Fruit fly (Drosophila melanogaster): ENCODE data around the gene CG13712.

CG13712 gene

DNA sequence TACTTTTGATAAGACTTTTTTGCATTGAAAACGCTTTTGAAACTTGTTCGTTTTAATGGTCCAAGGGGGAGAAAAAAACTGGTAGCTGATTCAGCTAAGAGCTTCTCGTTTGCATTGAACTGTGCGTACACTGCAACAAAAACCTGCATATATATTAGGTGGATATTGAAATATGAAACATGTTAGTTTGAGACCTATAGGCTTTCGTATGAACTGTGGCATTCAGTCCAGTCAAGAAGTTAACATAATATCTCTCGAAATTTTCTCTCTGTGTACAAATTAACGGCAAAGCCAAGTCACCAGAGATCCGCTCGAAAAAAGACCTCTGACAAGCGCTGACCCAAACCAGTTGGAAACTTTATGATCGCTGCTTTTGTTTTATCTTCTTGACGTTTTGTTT, 11.7 kb downstream of the CG13712 start (continued):
- TF ChIP-seq CkIIα-i1 (GFP tag; IDR thresholded peaks at IDR 0.05) (0 out of 2 replicates have a peak, but pooled peaks have one; percentile 48), Jarid2 (GFP tag; optimal IDR thresholded peaks at IDR 0.05) (peak; percentile 29)

DNA sequence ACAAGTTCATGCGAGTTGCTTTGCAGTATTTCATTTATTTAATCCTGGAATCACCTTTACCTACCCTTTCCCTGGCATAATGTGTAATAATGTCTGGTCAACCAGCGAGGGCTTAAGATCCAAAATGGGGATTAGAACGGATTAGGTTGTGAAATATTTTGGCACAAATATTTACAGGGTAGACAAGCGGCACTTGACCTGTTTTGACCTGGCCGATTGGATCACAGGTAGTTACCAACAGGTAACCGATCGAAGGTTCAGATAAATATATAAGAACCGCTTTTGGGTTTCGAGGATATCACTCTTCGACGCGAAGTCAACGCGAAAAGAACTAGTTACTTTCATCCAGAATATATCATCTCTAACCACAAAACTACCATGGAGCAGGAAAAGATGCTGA, 12.4 kb downstream of the CG13712 start, which contains the start of gene CG13713:
CG13713 (plus strand) TSS at position 301 of the 400 bp plus-strand sequence.
- TF ChIP-seq CG33557 (GFP tag; optimal IDR thresholded peaks at IDR 0.05) (no peak), CG17359 (tag; optimal IDR thresholded peaks at IDR 0.05) (no peak), CG2129 (GFP tag; IDR thresholded peaks at IDR 0.05; ENCODE audit: partially characterized antibody) (no peak), sens (GFP tag) (peak; percentile 63), CG15479 (GFP tag; optimal IDR thresholded peaks at IDR 0.05) (peak; percentile 40), CG4854 (GFP tag; optimal IDR thresholded peaks at IDR 0.05) (no peak), p53 (GFP tag; optimal IDR thresholded peaks at IDR 0.05) (no peak)

DNA sequence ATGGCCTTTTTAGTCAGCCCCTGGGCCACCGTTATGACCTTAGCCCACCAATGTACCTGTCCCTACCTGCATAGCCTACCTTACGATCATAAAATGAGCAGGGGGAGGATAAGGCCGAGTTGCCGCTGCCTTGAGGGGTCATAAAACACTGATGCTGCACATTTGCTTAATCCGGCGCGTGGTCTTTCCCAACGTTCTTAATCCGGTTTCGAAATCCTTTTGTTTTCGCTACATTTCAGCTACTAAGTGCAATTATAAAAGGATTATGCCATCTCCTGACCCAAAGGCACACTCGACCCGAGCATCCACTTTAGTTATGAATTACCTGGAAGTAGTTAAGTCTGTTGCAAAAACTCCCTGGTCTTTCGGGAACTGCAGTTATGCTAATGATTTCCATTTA, 13.3 kb downstream of the CG13712 start:
- TF ChIP-seq CG15479 (GFP tag; optimal IDR thresholded peaks at IDR 0.05), result peak; percentile 96
- peak; percentile 95 for TF ChIP-seq zen (tag; optimal IDR thresholded peaks at IDR 0.05)
- no peak for TF ChIP-seq CG9932 (GFP tag; IDR thresholded peaks at IDR 0.05)
- TF ChIP-seq tll (GFP tag; optimal IDR thresholded peaks at IDR 0.05), result peak in 1 of 2 experiments; percentile 92
- peak; percentile 98 for TF ChIP-seq cad (GFP tag; optimal IDR thresholded peaks at IDR 0.05)
- peak; percentile 21 for TF ChIP-seq twi (tag; optimal IDR thresholded peaks at IDR 0.05)
- TF ChIP-seq kah (GFP tag; optimal IDR thresholded peaks at IDR 0.05), result no peak
- 0 out of 3 replicates have a peak, but pooled peaks have one; percentile 6 for TF ChIP-seq CG11456 (GFP tag; IDR thresholded peaks at IDR 0.05)

DNA sequence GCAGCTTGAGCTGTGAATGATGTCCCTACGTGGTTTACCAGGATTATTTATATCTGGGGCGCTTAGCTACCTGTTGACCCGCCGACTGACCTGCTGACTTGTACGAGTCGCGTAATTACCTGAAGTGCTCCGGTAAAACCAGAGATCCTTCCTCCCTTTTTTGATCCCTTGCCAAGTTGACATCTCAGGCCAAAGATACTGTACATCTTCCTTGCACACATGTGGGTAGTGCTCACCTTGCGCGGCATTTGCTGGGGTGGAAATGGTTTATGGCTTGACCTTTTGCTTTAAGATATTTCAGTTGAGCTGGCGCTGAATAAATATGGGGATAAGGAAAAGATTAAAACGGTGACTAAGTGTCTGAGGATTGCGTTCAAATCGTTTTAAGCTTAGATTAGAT, 14.9 kb downstream of the CG13712 start, which contains the start of gene CG15876:
CG15876 (minus strand) TSS at position 23 of the 400 bp plus-strand sequence.
- TF ChIP-seq tll (GFP tag; optimal IDR thresholded peaks at IDR 0.05) (peak in 1 of 2 experiments; percentile 97), rib (GFP tag; IDR thresholded peaks at IDR 0.05) (no peak), CG15479 (GFP tag; optimal IDR thresholded peaks at IDR 0.05) (peak; percentile 97), Lpt (GFP tag; optimal IDR thresholded peaks at IDR 0.05) (no peak), sens (GFP tag) (peak; percentile 61), pho (GFP tag; optimal IDR thresholded peaks at IDR 0.05) (no peak), zen (tag; optimal IDR thresholded peaks at IDR 0.05) (peak; percentile 76), B-H2 (GFP tag; optimal IDR thresholded peaks at IDR 0.05) (no peak), CG5245 (GFP tag; optimal IDR thresholded peaks at IDR 0.05) (no peak), CG15073 (GFP tag; optimal IDR thresholded peaks at IDR 0.05) (no peak), cad (GFP tag; optimal IDR thresholded peaks at IDR 0.05) (peak; percentile 66)

DNA sequence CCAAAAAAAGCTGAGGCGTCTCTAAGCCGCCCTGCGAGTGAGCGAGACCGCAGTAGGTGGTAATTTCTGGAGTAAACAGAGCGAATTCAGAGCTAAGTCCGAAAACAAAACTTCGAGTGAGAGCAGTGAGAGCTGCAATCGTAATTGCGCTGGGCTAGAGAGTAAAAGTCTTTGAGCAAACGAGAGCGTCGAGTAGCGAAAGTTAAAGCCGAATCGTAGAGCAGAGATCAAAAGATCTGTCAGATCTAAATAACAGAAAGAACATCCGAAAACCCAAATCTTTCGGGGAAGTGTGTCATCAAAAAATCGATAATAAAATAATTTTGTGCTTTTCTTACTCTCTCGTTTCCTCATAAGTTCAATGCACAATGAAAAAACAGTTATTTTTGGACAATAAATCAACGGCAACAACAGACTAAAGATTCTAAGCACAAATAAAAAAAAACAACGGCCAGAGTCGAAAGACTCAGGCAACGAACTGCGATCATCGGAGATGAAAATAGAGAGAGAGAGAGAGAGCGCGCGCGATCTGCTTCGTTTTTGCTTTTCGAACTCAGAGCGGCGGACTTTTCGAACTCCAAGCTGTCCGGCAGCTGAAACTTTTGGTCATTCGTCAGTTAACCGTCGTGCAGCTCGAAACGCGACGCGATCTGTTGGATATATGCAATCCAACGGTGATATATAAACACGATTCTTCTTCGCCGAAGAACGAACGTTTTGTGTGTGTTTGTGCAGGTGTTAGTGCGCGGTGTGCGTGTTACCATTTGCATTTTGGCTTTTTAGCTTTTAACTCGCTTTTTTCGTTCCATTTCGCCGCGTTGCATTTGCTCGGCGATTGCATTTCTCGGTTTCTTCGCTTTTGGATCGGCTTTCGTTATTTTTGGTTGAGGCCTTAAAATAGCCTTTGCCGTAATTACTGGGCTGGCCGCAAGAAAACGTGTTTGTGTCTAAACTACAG, 17.2 kb downstream of the CG13712 start, which contains the start of gene RhoGEF64C:
RhoGEF64C (plus strand) TSS at position 607 of the 958 bp plus-strand sequence.
- TF ChIP-seq CG1647 (GFP tag; optimal IDR thresholded peaks at IDR 0.05), result no peak
- TF ChIP-seq nom (GFP tag; optimal IDR thresholded peaks at IDR 0.05), result peak; percentile 21
- TF ChIP-seq CG12299 (tag; optimal IDR thresholded peaks at IDR 0.05), result no peak
- TF ChIP-seq pb (GFP tag; optimal IDR thresholded peaks at IDR 0.05), result no peak
- peak; percentile 50 to 71 for TF ChIP-seq Trl (optimal IDR thresholded peaks at IDR 0.05)
- no peak for TF ChIP-seq Trl (GFP tag; optimal IDR thresholded peaks at IDR 0.05)
- TF ChIP-seq CG7556 (GFP tag; optimal IDR thresholded peaks at IDR 0.05), result no peak
- TF ChIP-seq Deaf1 (tag; optimal IDR thresholded peaks at IDR 0.05), result peak; percentile 54
- TF ChIP-seq zen2 (GFP tag; IDR thresholded peaks at IDR 0.05; ENCODE audit: partially characterized antibody), result 0 out of 3 replicates have a peak, but pooled peaks have one; percentile 19
- peak; percentile 48 for TF ChIP-seq kni (GFP tag; optimal IDR thresholded peaks at IDR 0.05)
- no peak for TF ChIP-seq toy (GFP tag; IDR thresholded peaks at IDR 0.05)
- no peak for TF ChIP-seq twi (tag; optimal IDR thresholded peaks at IDR 0.05)
- TF ChIP-seq sna (GFP tag; IDR thresholded peaks at IDR 0.05; ENCODE audit: partially characterized antibody), result no peak
- peak; percentile 18; the same call in 1 of the 2 replicates for TF ChIP-seq bbx (GFP tag; IDR thresholded peaks at IDR 0.05; ENCODE audit: partially characterized antibody)
- TF ChIP-seq gcm (GFP tag; optimal IDR thresholded peaks at IDR 0.05), result no peak
- TF ChIP-seq amos (GFP tag; IDR thresholded peaks at IDR 0.05; ENCODE audit: partially characterized antibody), result peak; percentile 11; the same call in 1 of the 2 replicates
- TF ChIP-seq CG10543 (GFP tag; optimal IDR thresholded peaks at IDR 0.05), result no peak
- 0 out of 2 replicates have a peak, but pooled peaks have one; percentile 9 for TF ChIP-seq chm (GFP tag; IDR thresholded peaks at IDR 0.05)
- no peak for TF ChIP-seq sug (tag; optimal IDR thresholded peaks at IDR 0.05)
- peak; percentile 68 for TF ChIP-seq Jarid2 (GFP tag; optimal IDR thresholded peaks at IDR 0.05)

All from whole organism, embryonic.